Fruit fly (Drosophila melanogaster) whole organism: ENCODE measurements around the gene Hr96.

Experiments
- CG8478 ChIP-seq: fragments of >200 bp; optimal IDR thresholded peaks from 2 replicates; lab custom pipeline; 2018; ENCODE audit warnings: inconsistent platforms
- pan ChIP-seq: fragments of >200 bp; optimal IDR thresholded peaks from 2 replicates; lab custom pipeline; 2017
- usp ChIP-seq: fragments of >200 bp; optimal IDR thresholded peaks from 2 replicates; lab custom pipeline; 2017; ENCODE audit warnings: missing biosample characterization, missing genetic modification characterization, mixed read lengths

DNA sequence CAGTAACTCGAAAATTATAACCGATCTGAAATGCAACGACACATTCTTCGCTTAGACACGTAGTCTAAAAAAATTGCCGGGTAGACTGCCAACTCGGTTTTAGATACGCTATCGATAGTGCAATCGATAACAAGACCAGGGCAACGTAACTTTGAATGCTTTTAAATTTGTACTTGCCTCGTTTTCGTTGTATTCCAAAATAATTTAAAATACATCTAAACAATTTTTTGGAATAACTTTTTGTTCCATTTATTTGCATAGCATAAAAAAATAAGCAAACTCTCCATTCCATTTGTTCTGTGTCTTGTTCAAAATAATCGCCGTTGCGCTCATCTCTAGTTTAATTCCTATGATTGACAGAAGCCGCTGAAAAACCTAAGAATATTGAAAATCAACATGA, 44.5 kb downstream of the Hr96 start, which contains the start of the genes Stt3B and CG11839:
- no peak for TF ChIP-seq usp (GFP tag; lab: Kevin White, UChicago)
- TF ChIP-seq pan (lab: Kevin White, UChicago): no peak
- no peak for TF ChIP-seq CG8478
